Worm (Caenorhabditis elegans) whole organism, L2 larva: ENCODE results near the gene C01C4.2.

Source experiments
- aly-2 ChIP-seq: fragments of 150-350 bp; optimal IDR thresholded peaks from 2 replicates; lab custom pipeline; 2014; ENCODE audit warnings: missing biosample characterization, missing genetic modification characterization
- elt-1 ChIP-seq: fragments of 150-350 bp; optimal IDR thresholded peaks from 2 replicates; lab custom pipeline; 2014; ENCODE audit warnings: missing biosample characterization, missing genetic modification characterization
- skn-1 ChIP-seq: sonication (generic microtip); optimal IDR thresholded peaks from 2 replicates; lab custom pipeline; 2017; ENCODE audit warnings: missing biosample characterization, missing genetic modification characterization

DNA sequence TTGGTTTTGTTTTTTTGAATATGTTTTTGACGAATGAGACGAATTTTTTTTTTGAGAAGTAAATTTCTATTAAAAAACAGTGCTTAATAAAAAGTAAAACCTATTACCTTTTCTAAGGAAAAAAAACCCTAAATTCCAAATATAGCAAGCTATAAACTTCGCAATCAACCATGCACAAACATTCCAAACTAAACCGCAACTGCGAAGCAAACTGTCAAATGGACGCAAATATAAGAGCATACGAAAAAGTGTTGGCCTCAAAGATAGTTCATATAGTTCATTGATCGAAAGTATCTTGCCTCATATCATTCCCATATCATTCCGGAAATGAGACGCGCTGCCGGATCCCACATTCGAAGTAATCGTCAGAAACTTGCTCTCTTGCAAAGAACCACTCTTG, 18.3 kb upstream of the C01C4.2 start, which contains the start of gene C01C4.3:
- TF ChIP-seq elt-1 (tag; lab: Kevin White, UChicago) (no peak), skn-1 (tag; lab: Kevin White, UChicago) (no peak), aly-2 (tag; lab: Kevin White, UChicago) (no peak)
